Worm (Caenorhabditis elegans): ENCODE data around the gene T24H10.1.

T24H10.1 gene

DNA sequence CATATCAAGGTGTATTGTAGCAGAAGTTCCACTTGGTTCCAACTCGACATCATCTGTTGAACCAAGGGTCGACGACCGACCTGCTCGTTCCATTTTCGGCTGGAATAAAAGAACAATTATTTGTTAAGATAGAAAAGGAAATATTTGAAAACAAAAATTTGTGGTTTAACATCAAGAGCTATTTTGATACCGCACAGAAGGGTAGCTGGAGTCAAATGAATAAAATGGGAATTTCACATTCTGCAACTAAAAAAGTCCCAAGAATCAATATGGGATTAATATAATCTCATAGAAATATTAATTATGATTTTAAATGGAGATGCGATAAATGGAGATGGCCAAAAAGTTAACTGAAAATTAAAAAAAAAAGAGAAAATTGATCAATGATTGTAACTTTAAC is 666 bp upstream of the T24H10.1 start, which contains the start of gene clh-5:
Gene clh-5, minus strand, starts transcription at position 101 of the 400 bp plus-strand sequence.
- TF ChIP-seq hrde-1 (tag; optimal IDR thresholded peaks at IDR 0.05; ENCODE audit: borderline replicate concordance): no peak
- no peak for TF ChIP-seq B0019.2 (GFP tag; conservative IDR thresholded peaks at IDR 0.05)
- no peak for TF ChIP-seq lsy-27 (tag; optimal IDR thresholded peaks at IDR 0.05; ENCODE audit: borderline replicate concordance, insufficient read depth)
- no peak for TF ChIP-seq ztf-22 (GFP tag; optimal IDR thresholded peaks at IDR 0.05)
- no peak for TF ChIP-seq attf-6 (GFP tag; IDR thresholded peaks at IDR 0.05)
- no peak for TF ChIP-seq nhr-80 (tag; optimal IDR thresholded peaks at IDR 0.05)
- no peak for TF ChIP-seq F23B12.7 (tag; optimal IDR thresholded peaks at IDR 0.05; ENCODE audit: insufficient read depth)
- TF ChIP-seq dox-1 (GFP tag; IDR thresholded peaks at IDR 0.05): no peak

DNA sequence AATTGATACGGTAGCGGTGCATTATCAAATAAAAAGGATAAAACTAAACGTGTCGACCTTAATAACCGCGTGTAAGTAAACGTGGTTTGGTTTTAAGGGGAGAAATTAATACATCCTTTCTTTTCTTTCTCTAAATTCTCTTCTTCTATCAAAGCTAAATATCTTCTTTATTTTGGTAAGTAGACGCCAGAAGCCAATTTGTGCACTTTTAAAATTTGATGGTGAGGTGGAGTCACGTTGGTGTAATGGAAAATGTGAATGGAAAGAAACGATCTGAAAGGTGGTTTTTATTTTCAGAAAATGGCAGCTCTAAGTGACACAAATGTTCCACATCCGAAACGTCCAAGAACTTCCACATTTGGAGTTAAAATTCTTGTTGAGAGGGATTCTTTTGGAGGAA is 1.6 kb downstream of the T24H10.1 start, which contains the start of gene T24H10.5:
Gene T24H10.5, plus strand, starts transcription at position 301 of the 400 bp plus-strand sequence.
- TF ChIP-seq efl-1 (GFP tag; optimal IDR thresholded peaks at IDR 0.05) (no peak), F22D6.2 (tag; optimal IDR thresholded peaks at IDR 0.05) (no peak), madf-6 (GFP tag; IDR thresholded peaks at IDR 0.05) (peak; percentile 34; the same call in 1 of the 2 replicates), ets-4 (GFP tag; optimal IDR thresholded peaks at IDR 0.05) (no peak)

DNA sequence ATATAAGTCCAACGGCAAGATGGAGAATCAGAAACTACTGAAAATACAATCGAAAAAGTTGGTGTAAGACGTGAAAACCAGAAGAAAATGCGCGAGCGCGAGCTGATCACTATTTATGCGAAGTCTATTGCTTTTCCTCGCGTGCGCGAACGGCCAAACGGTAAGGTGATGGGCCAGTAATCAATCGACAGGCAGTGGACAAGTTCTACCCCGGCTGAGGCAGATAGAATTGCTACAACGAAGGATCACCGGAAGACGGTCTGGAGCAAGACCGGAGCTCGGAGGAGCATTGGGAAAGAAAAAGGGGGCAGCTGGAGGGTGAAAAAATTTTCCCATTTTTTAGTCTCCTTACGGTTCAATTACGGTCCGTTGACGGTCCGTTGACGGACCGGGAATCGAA is 3.5 kb downstream of the T24H10.1 start:
- peak; percentile 57 for TF ChIP-seq F33H1.4 (GFP tag; IDR thresholded peaks at IDR 0.05)
- TF ChIP-seq rcor-1 (GFP tag; IDR thresholded peaks at IDR 0.05): peak; percentile 70
- TF ChIP-seq F39B2.1 (GFP tag; IDR thresholded peaks at IDR 0.05): peak; percentile 74; the same call in 1 of the 2 replicates
- 0 out of 2 replicates have a peak, but pooled peaks have one; percentile 59 for TF ChIP-seq bed-2 (GFP tag; IDR thresholded peaks at IDR 0.05)
- peak; percentile 58 for TF ChIP-seq pbrm-1 (GFP tag; IDR thresholded peaks at IDR 0.05)
- TF ChIP-seq ztf-18 (tag; optimal IDR thresholded peaks at IDR 0.05): peak; percentile 12
- TF ChIP-seq ztf-28 (GFP tag; IDR thresholded peaks at IDR 0.05): peak; percentile 88
- 0 out of 2 replicates have a peak, but pooled peaks have one; percentile 45 for TF ChIP-seq nhr-120 (GFP tag; IDR thresholded peaks at IDR 0.05)
- peak; percentile 71; the same call in 1 of the 2 replicates for TF ChIP-seq C17E4.6 (GFP tag; IDR thresholded peaks at IDR 0.05)
- peak; percentile 67 for TF ChIP-seq mcd-1 (GFP tag; IDR thresholded peaks at IDR 0.05)
- TF ChIP-seq Y56A3A.18 (GFP tag; IDR thresholded peaks at IDR 0.05): peak; percentile 78; the same call in 1 of the 2 replicates
- 0 out of 2 replicates have a peak, but pooled peaks have one; percentile 76 for TF ChIP-seq F37B4.10 (GFP tag; IDR thresholded peaks at IDR 0.05)
- peak; percentile 77; the same call in 1 of the 2 replicates for TF ChIP-seq ceh-40 (GFP tag; IDR thresholded peaks at IDR 0.05)
- TF ChIP-seq ztf-25 (GFP tag; IDR thresholded peaks at IDR 0.05): peak; percentile 90
- TF ChIP-seq tbp1 (GFP tag; optimal IDR thresholded peaks at IDR 0.05): peak; percentile 75
- TF ChIP-seq hsf-1 (GFP tag; IDR thresholded peaks at IDR 0.05): peak; percentile 74
- peak; percentile 92; the same call in 1 of the 2 replicates for TF ChIP-seq aptf-3 (GFP tag; IDR thresholded peaks at IDR 0.05)
- TF ChIP-seq egl-44 (GFP tag; IDR thresholded peaks at IDR 0.05): peak; percentile 94
- 0 out of 2 replicates have a peak, but pooled peaks have one; percentile 52 for TF ChIP-seq bed-1 (GFP tag; IDR thresholded peaks at IDR 0.05)
- TF ChIP-seq lin-26 (GFP tag; IDR thresholded peaks at IDR 0.05): peak; percentile 99
- peak; percentile 70; the same call in 1 of the 2 replicates for TF ChIP-seq Y53G8AR.9 (GFP tag; conservative IDR thresholded peaks at IDR 0.05)
- peak; percentile 78; the same call in 1 of the 2 replicates for TF ChIP-seq Y95B8A.8 (GFP tag; IDR thresholded peaks at IDR 0.05)
- peak; percentile 57; the same call in 1 of the 2 replicates for TF ChIP-seq attf-6 (GFP tag; IDR thresholded peaks at IDR 0.05)
- 0 out of 2 replicates have a peak, but pooled peaks have one; percentile 39 for TF ChIP-seq Y79H2A.3 (GFP tag; conservative IDR thresholded peaks at IDR 0.05)
- TF ChIP-seq let-526 (GFP tag; IDR thresholded peaks at IDR 0.05): 0 out of 2 replicates have a peak, but pooled peaks have one; percentile 42
- TF ChIP-seq madf-6 (GFP tag; IDR thresholded peaks at IDR 0.05): peak; percentile 78
- peak; percentile 83 for TF ChIP-seq D2030.7 (GFP tag; IDR thresholded peaks at IDR 0.05)
- 0 out of 2 replicates have a peak, but pooled peaks have one; percentile 54 for TF ChIP-seq sea-2 (GFP tag; IDR thresholded peaks at IDR 0.05)
- peak; percentile 94 for TF ChIP-seq cebp-2 (GFP tag; IDR thresholded peaks at IDR 0.05)
- TF ChIP-seq ceh-91 (GFP tag; IDR thresholded peaks at IDR 0.05): peak; percentile 50; the same call in 1 of the 2 replicates
- TF ChIP-seq nfyb-1 (GFP tag; IDR thresholded peaks at IDR 0.05): peak; percentile 89
- peak; percentile 40 for TF ChIP-seq B0261.1 (tag; optimal IDR thresholded peaks at IDR 0.05)
- peak; percentile 80 for TF ChIP-seq dox-1 (GFP tag; IDR thresholded peaks at IDR 0.05)
- peak; percentile 53; the same call in 1 of the 2 replicates for TF ChIP-seq ceh-100 (GFP tag; IDR thresholded peaks at IDR 0.05)
- TF ChIP-seq madf-8 (GFP tag; conservative IDR thresholded peaks at IDR 0.05): peak; percentile 37; the same call in 1 of the 2 replicates

All from whole organism, young adult.